Worm (Caenorhabditis elegans) whole organism, L2 larva: Measurements from ENCODE around the gene Y39A3B.8.

ENCODE experiments used
- C34F6.9 ChIP-seq: fragments of 150-350 bp; optimal IDR thresholded peaks from 2 replicates; lab custom pipeline; 2014; ENCODE audit warnings: missing biosample characterization, missing genetic modification characterization
- F13H6.1 ChIP-seq: sonication (generic microtip); optimal IDR thresholded peaks from 2 replicates; lab custom pipeline; 2016; ENCODE audit warnings: missing genetic modification characterization, missing compliant biosample characterization
- R02D3.7 ChIP-seq: fragments of 150-350 bp; optimal IDR thresholded peaks from 2 replicates; lab custom pipeline; 2014; ENCODE audit warnings: missing biosample characterization, missing genetic modification characterization
- Y55F3AM.14 ChIP-seq: fragments of 200-800 bp; sonication (Bioruptor generic); optimal IDR thresholded peaks from 2 replicates; lab custom pipeline; 2018; ENCODE audit warnings: mild to moderate bottlenecking, missing genetic modification characterization, missing compliant biosample characterization
- ZK546.5 ChIP-seq: sonication (generic microtip); optimal IDR thresholded peaks from 2 replicates; lab custom pipeline; 2017; ENCODE audit warnings: missing biosample characterization, missing genetic modification characterization
- alr-1 ChIP-seq: fragments of 150-350 bp; optimal IDR thresholded peaks from 2 replicates; lab custom pipeline; 2014; ENCODE audit warnings: missing biosample characterization, missing genetic modification characterization
- aly-2 ChIP-seq: fragments of 150-350 bp; optimal IDR thresholded peaks from 2 replicates; lab custom pipeline; 2014; ENCODE audit warnings: missing biosample characterization, missing genetic modification characterization
- ama-1 ChIP-seq: fragments of 150-350 bp; optimal IDR thresholded peaks from 2 replicates; lab custom pipeline; 2018; ENCODE audit warnings: inconsistent platforms
- ceh-16 ChIP-seq: fragments of 150-350 bp; optimal IDR thresholded peaks from 2 replicates; lab custom pipeline; 2014; ENCODE audit warnings: missing biosample characterization, missing genetic modification characterization
- ceh-82 ChIP-seq: fragments of 150-350 bp; optimal IDR thresholded peaks from 2 replicates; lab custom pipeline; 2014; ENCODE audit warnings: missing biosample characterization, missing genetic modification characterization
- crh-2 ChIP-seq: sonication (generic microtip); optimal IDR thresholded peaks from 2 replicates; lab custom pipeline; 2017; ENCODE audit warnings: missing biosample characterization, missing genetic modification characterization
- dmd-4 ChIP-seq: sonication (generic microtip); optimal IDR thresholded peaks from 2 replicates; lab custom pipeline; 2017; ENCODE audit warnings: missing biosample characterization, missing genetic modification characterization
- egl-27 ChIP-seq: sonication (generic microtip); optimal IDR thresholded peaks from 3 replicates; lab custom pipeline; 2017; ENCODE audit warnings: missing biosample characterization, missing genetic modification reagents, missing genetic modification characterization
- elt-1 ChIP-seq: fragments of 150-350 bp; optimal IDR thresholded peaks from 2 replicates; lab custom pipeline; 2014; ENCODE audit warnings: missing biosample characterization, missing genetic modification characterization
- elt-3 ChIP-seq: sonication (generic microtip); optimal IDR thresholded peaks from 2 replicates; lab custom pipeline; 2017; ENCODE audit warnings: missing biosample characterization, missing genetic modification characterization
- gmeb-1 ChIP-seq: fragments of 150-350 bp; optimal IDR thresholded peaks from 2 replicates; lab custom pipeline; 2014; ENCODE audit warnings: missing biosample characterization, missing genetic modification characterization
- lin-11 ChIP-seq: fragments of 150-350 bp; sonication (generic microtip); optimal IDR thresholded peaks from 2 replicates; lab custom pipeline; 2014; ENCODE audit warnings: missing biosample characterization, missing genetic modification characterization, inconsistent platforms, mixed read lengths
- lin-13 ChIP-seq: fragments of 150-350 bp; optimal IDR thresholded peaks from 2 replicates; lab custom pipeline; 2014; ENCODE audit warnings: missing biosample characterization, missing genetic modification reagents, missing genetic modification characterization
- lin-39 ChIP-seq: fragments of 150-350 bp; optimal IDR thresholded peaks from 2 replicates; lab custom pipeline; 2014; ENCODE audit warnings: missing biosample characterization, missing genetic modification reagents, missing genetic modification characterization
- lsy-2 ChIP-seq, 2 experiments: fragments of 150-350 bp in 1 of 2; sonication (generic microtip) in 1 of 2; optimal IDR thresholded peaks; 2 replicates each; lab custom pipeline; 2014 to 2017; ENCODE audit warnings: missing biosample characterization in 2 of 2, missing genetic modification characterization in 2 of 2
- mdl-1 ChIP-seq, 2 experiments: fragments of 150-350 bp in 1 of 2; sonication (generic microtip) in 1 of 2; optimal IDR thresholded peaks; 2 replicates each; lab custom pipeline; 2017; ENCODE audit warnings: missing biosample characterization in 2 of 2, missing genetic modification characterization in 2 of 2
- nhr-10 ChIP-seq: sonication (generic microtip); optimal IDR thresholded peaks from 2 replicates; lab custom pipeline; 2017; ENCODE audit warnings: missing biosample characterization, missing genetic modification characterization
- nhr-11 ChIP-seq: fragments of 150-350 bp; optimal IDR thresholded peaks from 2 replicates; lab custom pipeline; 2014; ENCODE audit warnings: missing biosample characterization, missing genetic modification characterization
- nhr-129 ChIP-seq: fragments of 150-350 bp; optimal IDR thresholded peaks from 2 replicates; lab custom pipeline; 2014; ENCODE audit warnings: missing biosample characterization, missing genetic modification characterization
- nhr-21 ChIP-seq: fragments of 150-350 bp; optimal IDR thresholded peaks from 2 replicates; lab custom pipeline; 2014; ENCODE audit warnings: missing biosample characterization, missing genetic modification characterization
- nhr-23 ChIP-seq: fragments of 150-350 bp; optimal IDR thresholded peaks from 2 replicates; lab custom pipeline; 2014; ENCODE audit warnings: missing biosample characterization, missing genetic modification reagents, missing genetic modification characterization
- nhr-237 ChIP-seq: fragments of 150-350 bp; optimal IDR thresholded peaks from 2 replicates; lab custom pipeline; 2014; ENCODE audit warnings: missing biosample characterization, missing genetic modification characterization
- nhr-25 ChIP-seq: fragments of 150-350 bp; sonication (generic microtip); optimal IDR thresholded peaks from 3 replicates; lab custom pipeline; 2014; ENCODE audit warnings: missing biosample characterization, missing genetic modification characterization
- peb-1 ChIP-seq: fragments of 150-350 bp; optimal IDR thresholded peaks from 2 replicates; lab custom pipeline; 2014; ENCODE audit warnings: missing biosample characterization, missing genetic modification characterization
- skn-1 ChIP-seq: sonication (generic microtip); optimal IDR thresholded peaks from 2 replicates; lab custom pipeline; 2017; ENCODE audit warnings: missing biosample characterization, missing genetic modification characterization
- sma-9 ChIP-seq, 2 experiments: fragments of 150-350 bp in 1 of 2; sonication (generic microtip) in 1 of 2; optimal IDR thresholded peaks; 2 replicates each; lab custom pipeline; 2014 to 2016; ENCODE audit warnings: missing genetic modification characterization in 2 of 2, mild to moderate bottlenecking in 1 of 2, missing biosample characterization in 1 of 2, missing compliant biosample characterization in 1 of 2, missing genetic modification reagents in 1 of 2, moderate library complexity in 1 of 2
- snpc-4 ChIP-seq: fragments of 150-350 bp; optimal IDR thresholded peaks from 2 replicates; lab custom pipeline; 2014; ENCODE audit warnings: missing biosample characterization, missing genetic modification characterization
- unc-62 ChIP-seq: fragments of 150-350 bp; optimal IDR thresholded peaks from 2 replicates; lab custom pipeline; 2014; ENCODE audit warnings: missing biosample characterization, missing genetic modification reagents, missing genetic modification characterization
- zag-1 ChIP-seq: fragments of 150-350 bp; optimal IDR thresholded peaks from 2 replicates; lab custom pipeline; 2014; ENCODE audit warnings: missing biosample characterization, missing genetic modification characterization

Gene Y39A3B.8

DNA sequence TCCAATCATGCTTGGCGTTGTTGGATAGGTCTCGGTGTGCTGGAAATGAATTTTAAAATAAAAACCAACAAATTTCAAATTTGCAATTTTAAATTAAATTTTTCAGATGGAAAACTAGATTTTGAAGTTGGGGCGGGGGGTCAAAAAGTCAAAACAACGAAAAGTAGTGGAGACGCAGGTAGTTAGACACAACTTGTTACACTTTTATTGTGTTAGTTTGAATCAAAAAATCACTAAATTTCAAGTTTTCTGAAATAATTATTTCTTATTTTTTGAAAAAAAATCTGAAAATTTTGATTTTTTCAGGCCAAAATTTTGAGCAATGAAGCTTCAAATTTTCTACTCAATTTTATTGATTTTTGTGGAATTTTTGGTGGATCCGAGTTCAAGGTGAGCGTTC is at the start of gene Y39A3B.8:
Y39A3B.8 (plus strand) TSS at position 301 of the 400 bp plus-strand sequence.
- TF ChIP-seq ZK546.5 (tag; lab: Kevin White, UChicago): no peak
- no peak for TF ChIP-seq egl-27 (tag; lab: Kevin White, UChicago)
- TF ChIP-seq nhr-23 (tag; lab: Kevin White, UChicago): no peak
- no peak for TF ChIP-seq elt-3 (tag; lab: Kevin White, UChicago)
- no peak for TF ChIP-seq lin-13 (GFP tag; lab: Kevin White, UChicago)
- no peak for TF ChIP-seq gmeb-1 (tag; lab: Kevin White, UChicago)
- TF ChIP-seq unc-62: no peak

- TF ChIP-seq nhr-25 (no peak), aly-2 (tag; lab: Kevin White, UChicago) (no peak), unc-62 (no peak), nhr-10 (tag; lab: Kevin White, UChicago) (no peak), dmd-4 (tag; lab: Kevin White, UChicago) (no peak), sma-9 (GFP tag; optimal IDR thresholded peaks at IDR 0.05; lab: Kevin White, UChicago) (no peak), sma-9 (tag; optimal IDR thresholded peaks at IDR 0.05; lab: Kevin White, UChicago) (no peak), elt-1 (tag; lab: Kevin White, UChicago) (no peak), snpc-4 (no peak), skn-1 (no peak), ama-1 (no peak), ZK546.5 (tag; lab: Kevin White, UChicago) (no peak), egl-27 (tag; lab: Kevin White, UChicago) (no peak), nhr-23 (tag; lab: Kevin White, UChicago) (no peak), lin-11 (no peak), lin-13 (GFP tag; lab: Kevin White, UChicago) (peak; percentile 48), lsy-2 (tag; optimal IDR thresholded peaks at IDR 0.05; lab: Kevin White, UChicago) (peak; percentile 7 to 65), R02D3.7 (tag; lab: Kevin White, UChicago) (no peak)
Observed at ce11 chrIII:1938712-1939624, 48.8 kb upstream of the Y39A3B.8 start.

DNA sequence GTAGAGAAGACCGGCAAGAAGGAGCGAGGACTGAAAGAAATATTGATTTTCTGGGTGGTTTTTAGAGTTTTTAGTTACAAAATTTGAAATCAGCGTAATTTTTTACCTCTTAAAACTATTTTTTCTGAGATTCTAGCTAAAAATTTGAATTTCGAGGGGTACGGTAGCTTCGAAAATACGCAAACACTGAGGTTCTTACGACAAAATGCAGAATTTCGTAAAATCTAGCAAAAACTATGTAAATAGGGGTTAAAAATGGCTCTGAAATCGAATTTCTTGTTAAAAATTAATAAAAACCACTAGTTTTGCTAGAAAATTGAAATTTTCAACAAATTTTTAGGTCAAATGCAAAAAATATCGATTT is 48.2 kb upstream of the Y39A3B.8 start:
- TF ChIP-seq alr-1 (tag; lab: Kevin White, UChicago) (no peak), lsy-2 (tag; optimal IDR thresholded peaks at IDR 0.05; lab: Kevin White, UChicago) (peak in 1 of 2 experiments; percentile 47), nhr-23 (tag; lab: Kevin White, UChicago) (no peak), nhr-237 (tag; lab: Kevin White, UChicago) (no peak), elt-3 (tag; lab: Kevin White, UChicago) (no peak)

ce11 chrIII:1943488-1943887 is 44.3 kb upstream of the Y39A3B.8 start, which contains the start of gene F53A3.1:
F53A3.1 (minus strand) TSS chrIII:1943637.
- no peak for TF ChIP-seq elt-3 (tag; lab: Kevin White, UChicago)
- no peak for TF ChIP-seq gmeb-1 (tag; lab: Kevin White, UChicago)
- no peak for TF ChIP-seq mdl-1 (tag; optimal IDR thresholded peaks at IDR 0.05; lab: Kevin White, UChicago)
- no peak for TF ChIP-seq zag-1 (tag; lab: Kevin White, UChicago)
- no peak for TF ChIP-seq dmd-4 (tag; lab: Kevin White, UChicago)
- no peak for TF ChIP-seq nhr-10 (tag; lab: Kevin White, UChicago)
- no peak for TF ChIP-seq aly-2 (tag; lab: Kevin White, UChicago)
- TF ChIP-seq ceh-16 (tag; lab: Kevin White, UChicago): no peak
- no peak for TF ChIP-seq ceh-82 (tag; lab: Kevin White, UChicago)
- TF ChIP-seq unc-62: no peak
- no peak for TF ChIP-seq Y55F3AM.14
- no peak for TF ChIP-seq nhr-129 (tag; lab: Kevin White, UChicago)
- TF ChIP-seq nhr-21 (tag; lab: Kevin White, UChicago): no peak

- TF ChIP-seq mdl-1 (tag; optimal IDR thresholded peaks at IDR 0.05; lab: Kevin White, UChicago) (no peak), Y55F3AM.14 (no peak), elt-1 (tag; lab: Kevin White, UChicago) (no peak), elt-3 (tag; lab: Kevin White, UChicago) (no peak), skn-1 (no peak), lin-11 (no peak), snpc-4 (no peak), nhr-11 (tag; lab: Kevin White, UChicago) (no peak), peb-1 (no peak), F13H6.1 (tag; lab: Kevin White, UChicago) (no peak), nhr-21 (tag; lab: Kevin White, UChicago) (no peak), C34F6.9 (tag; lab: Kevin White, UChicago) (no peak), ZK546.5 (tag; lab: Kevin White, UChicago) (no peak), gmeb-1 (tag; lab: Kevin White, UChicago) (no peak), crh-2 (no peak), lin-39 (tag; lab: Kevin White, UChicago) (no peak)
- TF ChIP-seq, all 48 proteins: peak for 0
Observed at ce11 chrIII:1947851-1948250, 39.9 kb upstream of the Y39A3B.8 start.
